Worm (Caenorhabditis elegans) whole organism, early embryonic: ENCODE results near the gene Y1B5A.1.

ENCODE experiments used
- ama-1 ChIP-seq: fragments of 150-350 bp; optimal IDR thresholded peaks from 2 replicates; lab custom pipeline; 2014
- hmg-4 ChIP-seq: fragments of 200-800 bp; sonication (Bioruptor generic); optimal IDR thresholded peaks from 2 replicates; lab custom pipeline; 2018; ENCODE audit warnings: mild to moderate bottlenecking, missing genetic modification characterization, missing compliant biosample characterization
- pes-1 ChIP-seq: fragments of 200-800 bp; sonication (Bioruptor generic); IDR thresholded peaks from 2 replicates; pipeline ENCODE4 v1.3.6; 2022; ENCODE audit warnings: missing genetic modification reagents, missing genetic modification characterization, missing compliant biosample characterization
- tbx-37 ChIP-seq: fragments of 200-800 bp; sonication (Bioruptor generic); conservative IDR thresholded peaks from 2 replicates; pipeline ENCODE4 v1.3.6; 2022; ENCODE audit warnings: missing genetic modification reagents, missing genetic modification characterization, missing compliant biosample characterization

- TF ChIP-seq tbx-37 (GFP tag; lab: Robert Waterston, UW) (no peak), pes-1 (GFP tag; lab: Robert Waterston, UW) (no peak), hmg-4 (GFP tag; lab: Kevin White, UChicago) (no peak), ama-1 (lab: Kevin White, UChicago) (no peak)
These were observed 17.8 kb upstream of the Y1B5A.1 start for ce11 chrX:7067250-7067958.
